Fruit fly (Drosophila melanogaster): ENCODE data around the gene CG43732.

DNA sequence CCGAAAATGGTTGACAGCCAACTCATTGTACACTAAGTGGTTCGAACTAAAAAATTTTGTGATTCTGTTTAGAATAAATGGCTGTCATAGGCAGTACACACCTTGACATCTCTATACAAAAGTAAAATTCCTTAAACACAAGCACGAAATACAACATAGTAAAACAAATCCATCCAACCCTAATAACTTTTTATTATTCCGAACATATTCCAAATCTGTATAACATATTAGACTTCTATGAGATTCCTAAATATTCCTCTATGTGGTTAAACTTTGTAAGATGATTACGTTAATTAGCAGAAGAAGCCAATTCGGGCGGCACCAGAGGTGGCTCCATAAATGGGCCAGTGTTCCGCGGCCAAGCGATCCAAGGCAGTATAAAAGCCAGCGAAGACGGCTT lies 47.8 kb upstream of the CG43732 start, which contains the start of gene CG14294:
- TF ChIP-seq CG11695 (GFP tag; IDR thresholded peaks at IDR 0.05) (no peak), CG14441 (GFP tag; IDR thresholded peaks at IDR 0.05) (no peak), Usf (GFP tag; optimal IDR thresholded peaks at IDR 0.05) (no peak), CG12769 (tag; optimal IDR thresholded peaks at IDR 0.05) (no peak), CG4707 (GFP tag; optimal IDR thresholded peaks at IDR 0.05) (no peak), peb (GFP tag; IDR thresholded peaks at IDR 0.05) (no peak), pan (optimal IDR thresholded peaks at IDR 0.05) (no peak), pan (GFP tag; optimal IDR thresholded peaks at IDR 0.05 in 1 of 2, IDR thresholded peaks at IDR 0.05 in 1 of 2) (no peak), CG14050 (GFP tag; IDR thresholded peaks at IDR 0.05) (no peak), Dbx (GFP tag; IDR thresholded peaks at IDR 0.05) (no peak), Gsc (GFP tag; IDR thresholded peaks at IDR 0.05) (no peak), aop (GFP tag; IDR thresholded peaks at IDR 0.05) (no peak), onecut (GFP tag; IDR thresholded peaks at IDR 0.05) (no peak), usp (GFP tag; optimal IDR thresholded peaks at IDR 0.05) (no peak), CG12236 (GFP tag; optimal IDR thresholded peaks at IDR 0.05) (no peak)
